Worm (Caenorhabditis elegans): ENCODE measurements around the gene Y42G9A.1.

Gene Y42G9A.1

ce11 chrIII:6170038-6170437, 20.3 kb downstream of the Y42G9A.1 start (continued):
- TF ChIP-seq sptf-2 (GFP tag; optimal IDR thresholded peaks at IDR 0.05) (no peak), nhr-90 (tag; optimal IDR thresholded peaks at IDR 0.05) (no peak), hlh-12 (tag; optimal IDR thresholded peaks at IDR 0.05) (no peak), aptf-2 (GFP tag; conservative IDR thresholded peaks at IDR 0.05) (no peak), snpc-1.1 (tag; optimal IDR thresholded peaks at IDR 0.05; ENCODE audit: insufficient read depth) (no peak), akir-1 (GFP tag; optimal IDR thresholded peaks at IDR 0.05) (no peak), zfh-2 (GFP tag; conservative IDR thresholded peaks at IDR 0.05) (no peak), dpl-1 (GFP tag; optimal IDR thresholded peaks at IDR 0.05) (no peak), unc-130 (GFP tag; optimal IDR thresholded peaks at IDR 0.05) (no peak), F22D6.2 (tag; optimal IDR thresholded peaks at IDR 0.05) (no peak), C06A6.2 (GFP tag; conservative IDR thresholded peaks at IDR 0.05) (no peak), ceh-40 (GFP tag; IDR thresholded peaks at IDR 0.05) (no peak), chd-7 (tag; optimal IDR thresholded peaks at IDR 0.05) (peak; percentile 14), lin-35 (GFP tag; optimal IDR thresholded peaks at IDR 0.05) (peak in 1 of 3 experiments; percentile 30), F49E8.2 (tag; optimal IDR thresholded peaks at IDR 0.05; ENCODE audit: insufficient read depth) (no peak), hmg-1.2 (GFP tag; IDR thresholded peaks at IDR 0.05) (peak; percentile 95), Y53G8AR.9 (GFP tag; conservative IDR thresholded peaks at IDR 0.05) (no peak), F10E7.11 (tag; optimal IDR thresholded peaks at IDR 0.05) (no peak), repo-1 (tag; optimal IDR thresholded peaks at IDR 0.05) (no peak), lin-40 (tag; optimal IDR thresholded peaks at IDR 0.05) (no peak), B0261.1 (tag; optimal IDR thresholded peaks at IDR 0.05) (no peak), C17E4.6 (GFP tag; IDR thresholded peaks at IDR 0.05) (no peak), cebp-2 (GFP tag; IDR thresholded peaks at IDR 0.05) (no peak), sdz-38 (tag; optimal IDR thresholded peaks at IDR 0.05) (no peak), F57A8.1 (GFP tag; optimal IDR thresholded peaks at IDR 0.05) (no peak), F57C9.4 (tag; optimal IDR thresholded peaks at IDR 0.05) (no peak), ceh-91 (GFP tag; IDR thresholded peaks at IDR 0.05) (no peak), mxl-1 (tag; optimal IDR thresholded peaks at IDR 0.05) (no peak), ceh-58 (GFP tag; IDR thresholded peaks at IDR 0.05) (no peak), attf-5 (GFP tag; optimal IDR thresholded peaks at IDR 0.05) (no peak), zim-3 (tag; optimal IDR thresholded peaks at IDR 0.05) (no peak), F33H1.4 (GFP tag; IDR thresholded peaks at IDR 0.05) (no peak), Y67H2A.10 (GFP tag; conservative IDR thresholded peaks at IDR 0.05) (no peak), nfyb-1 (GFP tag; IDR thresholded peaks at IDR 0.05) (no peak), madf-3 (GFP tag; IDR thresholded peaks at IDR 0.05) (no peak), egl-18 (GFP tag; IDR thresholded peaks at IDR 0.05) (no peak), snpc-3.4 (tag; optimal IDR thresholded peaks at IDR 0.05) (no peak), ceh-79 (tag; optimal IDR thresholded peaks at IDR 0.05) (no peak), K12H6.12 (tag; optimal IDR thresholded peaks at IDR 0.05) (peak; percentile 12), hmg-20 (GFP tag; IDR thresholded peaks at IDR 0.05) (no peak), ztf-3 (GFP tag; optimal IDR thresholded peaks at IDR 0.05) (no peak), bed-1 (GFP tag; IDR thresholded peaks at IDR 0.05) (no peak), lin-26 (GFP tag; IDR thresholded peaks at IDR 0.05) (no peak), ztf-18 (tag; optimal IDR thresholded peaks at IDR 0.05) (no peak), gei-17 (GFP tag; optimal IDR thresholded peaks at IDR 0.05) (no peak)
